Fruit fly (Drosophila melanogaster): ENCODE measurements around the gene Cpr11B.

Gene Cpr11B

dm6 chrX:12552824-12553223 is at the start of gene Cpr11B:
TSS of gene Cpr11B (plus strand) at chrX:12553124.
- TF ChIP-seq CG10348 (GFP tag; IDR thresholded peaks at IDR 0.05) (no peak), D1 (tag; optimal IDR thresholded peaks at IDR 0.05) (no peak), fd96Ca (GFP tag; IDR thresholded peaks at IDR 0.05) (no peak), CG8301 (tag; optimal IDR thresholded peaks at IDR 0.05) (no peak), Snoo (tag; optimal IDR thresholded peaks at IDR 0.05) (no peak), gl (tag; optimal IDR thresholded peaks at IDR 0.05) (no peak), CG34367 (tag; optimal IDR thresholded peaks at IDR 0.05) (no peak), CG17806 (tag; optimal IDR thresholded peaks at IDR 0.05) (no peak), Ets98B (GFP tag; IDR thresholded peaks at IDR 0.05) (no peak), CG12605 (GFP tag; IDR thresholded peaks at IDR 0.05) (no peak), CG8159 (tag; optimal IDR thresholded peaks at IDR 0.05) (no peak), CG4496 (GFP tag; IDR thresholded peaks at IDR 0.05) (no peak), rn (GFP tag; IDR thresholded peaks at IDR 0.05) (no peak), CG13204 (GFP tag; optimal IDR thresholded peaks at IDR 0.05) (no peak)

dm6 chrX:12507589-12507988 is 45.3 kb upstream of the Cpr11B start:
- TF ChIP-seq Snoo (tag; optimal IDR thresholded peaks at IDR 0.05) (peak; percentile 28), CG15710 (tag; optimal IDR thresholded peaks at IDR 0.05) (peak; percentile 61), Pif1A (GFP tag; optimal IDR thresholded peaks at IDR 0.05) (peak; percentile 66), CG14655 (GFP tag; optimal IDR thresholded peaks at IDR 0.05) (peak; percentile 74), CG32121 (GFP tag; IDR thresholded peaks at IDR 0.05) (peak; percentile 36; the same call in 1 of the 2 replicates), Ets98B (GFP tag; IDR thresholded peaks at IDR 0.05) (peak; percentile 25; the same call in 1 of the 2 replicates), CG17806 (tag; optimal IDR thresholded peaks at IDR 0.05) (peak; percentile 65), Pif1B (GFP tag; optimal IDR thresholded peaks at IDR 0.05) (peak; percentile 26), CG10348 (GFP tag; IDR thresholded peaks at IDR 0.05) (no peak), CG8301 (tag; optimal IDR thresholded peaks at IDR 0.05) (peak; percentile 65), CG34367 (tag; optimal IDR thresholded peaks at IDR 0.05) (peak; percentile 37), CG8159 (tag; optimal IDR thresholded peaks at IDR 0.05) (peak; percentile 69), CG13204 (GFP tag; optimal IDR thresholded peaks at IDR 0.05) (no peak), fd96Ca (GFP tag; IDR thresholded peaks at IDR 0.05) (0 out of 3 replicates have a peak, but pooled peaks have one; percentile 31), CG9948 (tag; optimal IDR thresholded peaks at IDR 0.05) (peak; percentile 68), D1 (tag; optimal IDR thresholded peaks at IDR 0.05) (no peak), rn (GFP tag; IDR thresholded peaks at IDR 0.05) (no peak), gl (tag; optimal IDR thresholded peaks at IDR 0.05) (no peak), CG4496 (GFP tag; IDR thresholded peaks at IDR 0.05) (peak; percentile 69), CG12605 (GFP tag; IDR thresholded peaks at IDR 0.05) (peak; percentile 44; the same call in 1 of the 2 replicates), EcR (GFP tag; optimal IDR thresholded peaks at IDR 0.05) (no peak)

- TF ChIP-seq CG8159 (tag; optimal IDR thresholded peaks at IDR 0.05) (peak; percentile 87), CG8301 (tag; optimal IDR thresholded peaks at IDR 0.05) (peak; percentile 90), EcR (GFP tag; optimal IDR thresholded peaks at IDR 0.05) (peak; percentile 26), CG12605 (GFP tag; IDR thresholded peaks at IDR 0.05) (peak; percentile 90), CG10348 (GFP tag; IDR thresholded peaks at IDR 0.05) (peak; percentile 31; the same call in 1 of the 2 replicates), CG15710 (tag; optimal IDR thresholded peaks at IDR 0.05) (peak; percentile 87), CG4496 (GFP tag; IDR thresholded peaks at IDR 0.05) (peak; percentile 90), CG14655 (GFP tag; optimal IDR thresholded peaks at IDR 0.05) (peak; percentile 91), CG17806 (tag; optimal IDR thresholded peaks at IDR 0.05) (peak; percentile 87), Ets98B (GFP tag; IDR thresholded peaks at IDR 0.05) (peak; percentile 82), CG32121 (GFP tag; IDR thresholded peaks at IDR 0.05) (peak; percentile 79), Snoo (tag; optimal IDR thresholded peaks at IDR 0.05) (peak; percentile 91), CG34367 (tag; optimal IDR thresholded peaks at IDR 0.05) (peak; percentile 84), rn (GFP tag; IDR thresholded peaks at IDR 0.05) (peak; percentile 82), CG9948 (tag; optimal IDR thresholded peaks at IDR 0.05) (peak; percentile 86), CG13204 (GFP tag; optimal IDR thresholded peaks at IDR 0.05) (peak; percentile 62), Pif1A (GFP tag; optimal IDR thresholded peaks at IDR 0.05) (peak; percentile 87), gl (tag; optimal IDR thresholded peaks at IDR 0.05) (peak; percentile 80), D1 (tag; optimal IDR thresholded peaks at IDR 0.05) (no peak), fd96Ca (GFP tag; IDR thresholded peaks at IDR 0.05) (peak; percentile 81), Pif1B (GFP tag; optimal IDR thresholded peaks at IDR 0.05) (peak; percentile 74)
These were observed 41.9 kb upstream of the Cpr11B start for dm6 chrX:12510750-12511649.

- TF ChIP-seq CG8159 (tag; optimal IDR thresholded peaks at IDR 0.05) (peak; percentile 39), Snoo (tag; optimal IDR thresholded peaks at IDR 0.05) (peak; percentile 22), CG9948 (tag; optimal IDR thresholded peaks at IDR 0.05) (no peak), gl (tag; optimal IDR thresholded peaks at IDR 0.05) (no peak), D1 (tag; optimal IDR thresholded peaks at IDR 0.05) (no peak), CG17806 (tag; optimal IDR thresholded peaks at IDR 0.05) (peak; percentile 19), CG15710 (tag; optimal IDR thresholded peaks at IDR 0.05) (peak; percentile 18), EcR (GFP tag; optimal IDR thresholded peaks at IDR 0.05) (no peak)
These were observed 19.4 kb upstream of the Cpr11B start for dm6 chrX:12533560-12533959.

dm6 chrX:12539215-12539614 is 13.7 kb upstream of the Cpr11B start:
- no peak for TF ChIP-seq CG8159 (tag; optimal IDR thresholded peaks at IDR 0.05)
- no peak for TF ChIP-seq rn (GFP tag; IDR thresholded peaks at IDR 0.05)
- no peak for TF ChIP-seq CG9948 (tag; optimal IDR thresholded peaks at IDR 0.05)
- TF ChIP-seq CG15710 (tag; optimal IDR thresholded peaks at IDR 0.05): no peak
- TF ChIP-seq Snoo (tag; optimal IDR thresholded peaks at IDR 0.05): no peak
- TF ChIP-seq Ets98B (GFP tag; IDR thresholded peaks at IDR 0.05): no peak
- TF ChIP-seq CG34367 (tag; optimal IDR thresholded peaks at IDR 0.05): no peak
- no peak for TF ChIP-seq CG12605 (GFP tag; IDR thresholded peaks at IDR 0.05)
- TF ChIP-seq CG13204 (GFP tag; optimal IDR thresholded peaks at IDR 0.05): no peak
- TF ChIP-seq CG8301 (tag; optimal IDR thresholded peaks at IDR 0.05): no peak
- no peak for TF ChIP-seq gl (tag; optimal IDR thresholded peaks at IDR 0.05)
- no peak for TF ChIP-seq Pif1B (GFP tag; optimal IDR thresholded peaks at IDR 0.05)
- TF ChIP-seq CG17806 (tag; optimal IDR thresholded peaks at IDR 0.05): no peak
- no peak for TF ChIP-seq EcR (GFP tag; optimal IDR thresholded peaks at IDR 0.05)
- TF ChIP-seq CG10348 (GFP tag; IDR thresholded peaks at IDR 0.05): no peak
- no peak for TF ChIP-seq fd96Ca (GFP tag; IDR thresholded peaks at IDR 0.05)
- TF ChIP-seq CG4496 (GFP tag; IDR thresholded peaks at IDR 0.05): no peak
- TF ChIP-seq Pif1A (GFP tag; optimal IDR thresholded peaks at IDR 0.05): no peak
- no peak for TF ChIP-seq D1 (tag; optimal IDR thresholded peaks at IDR 0.05)

Measured in whole organism, pupa.